Fruit fly (Drosophila melanogaster): ENCODE data around the gene Hsc70-1.
A peak's percentile ranks its signal among the peaks of the same experiment; 100 is the strongest.

Gene Hsc70-1

dm6 chr3L:13949440-13950066 lies 24.3 kb upstream of the Hsc70-1 start (continued):
- TF ChIP-seq Nf-YA (GFP tag; IDR thresholded peaks at IDR 0.05) = no peak
- no peak for TF ChIP-seq pan (optimal IDR thresholded peaks at IDR 0.05)
- TF ChIP-seq pan (GFP tag; optimal IDR thresholded peaks at IDR 0.05 in 1 of 2, IDR thresholded peaks at IDR 0.05 in 1 of 2) = peak in 1 of 2 experiments; percentile 45
- no peak for TF ChIP-seq crc (GFP tag; optimal IDR thresholded peaks at IDR 0.05)
- TF ChIP-seq hbn (GFP tag; IDR thresholded peaks at IDR 0.05; ENCODE audit: partially characterized antibody) = no peak
- no peak for TF ChIP-seq jing (GFP tag; optimal IDR thresholded peaks at IDR 0.05)
- TF ChIP-seq maf-S (GFP tag; optimal IDR thresholded peaks at IDR 0.05) = no peak
- TF ChIP-seq CG6791 (GFP tag; IDR thresholded peaks at IDR 0.05; ENCODE audit: partially characterized antibody) = no peak
- 0 out of 2 replicates have a peak, but pooled peaks have one; percentile 24 for TF ChIP-seq CG5953 (GFP tag; IDR thresholded peaks at IDR 0.05)
- no peak for TF ChIP-seq CG8924 (tag; optimal IDR thresholded peaks at IDR 0.05)
- TF ChIP-seq sug (tag; optimal IDR thresholded peaks at IDR 0.05) = no peak
- TF ChIP-seq CG1792 (GFP tag; optimal IDR thresholded peaks at IDR 0.05) = no peak
- no peak for TF ChIP-seq gsb (GFP tag; IDR thresholded peaks at IDR 0.05)
- TF ChIP-seq CG4820 (GFP tag; optimal IDR thresholded peaks at IDR 0.05) = no peak
- TF ChIP-seq stc (GFP tag; IDR thresholded peaks at IDR 0.05) = peak; percentile 56; the same call in 1 of the 2 replicates
- TF ChIP-seq Vsx1 (GFP tag; optimal IDR thresholded peaks at IDR 0.05) = no peak
- no peak for TF ChIP-seq D19A (tag; optimal IDR thresholded peaks at IDR 0.05)
- no peak for TF ChIP-seq C15 (GFP tag; IDR thresholded peaks at IDR 0.05)
- no peak for TF ChIP-seq Doc2 (GFP tag; IDR thresholded peaks at IDR 0.05)
- TF ChIP-seq dmrt99B (tag; optimal IDR thresholded peaks at IDR 0.05) = no peak
- no peak for TF ChIP-seq Spps (tag; optimal IDR thresholded peaks at IDR 0.05)
- TF ChIP-seq H2.0 (GFP tag; IDR thresholded peaks at IDR 0.05) = no peak
- TF ChIP-seq nau (GFP tag; optimal IDR thresholded peaks at IDR 0.05) = no peak
- TF ChIP-seq Myb (GFP tag; optimal IDR thresholded peaks at IDR 0.05) = no peak
- no peak for TF ChIP-seq CG10431 (GFP tag; optimal IDR thresholded peaks at IDR 0.05)
- TF ChIP-seq CG32767 (GFP tag; IDR thresholded peaks at IDR 0.05) = 0 out of 2 replicates have a peak, but pooled peaks have one; percentile 30
- TF ChIP-seq CG15696 (tag; optimal IDR thresholded peaks at IDR 0.05) = no peak
- no peak for TF ChIP-seq psq (GFP tag; optimal IDR thresholded peaks at IDR 0.05)
- no peak for TF ChIP-seq Oli (tag; optimal IDR thresholded peaks at IDR 0.05)
- TF ChIP-seq CG14441 (GFP tag; IDR thresholded peaks at IDR 0.05) = no peak
- no peak for TF ChIP-seq Atf-2 (GFP tag; optimal IDR thresholded peaks at IDR 0.05)
- no peak for TF ChIP-seq ham (GFP tag; IDR thresholded peaks at IDR 0.05)
- TF ChIP-seq Dp (GFP tag; optimal IDR thresholded peaks at IDR 0.05) = no peak
- no peak for TF ChIP-seq CG33557 (GFP tag; optimal IDR thresholded peaks at IDR 0.05)
- no peak for TF ChIP-seq rib (GFP tag; IDR thresholded peaks at IDR 0.05)
- TF ChIP-seq Pdp1 (GFP tag; optimal IDR thresholded peaks at IDR 0.05) = peak in 1 of 2 experiments; percentile 90
- peak; percentile 90 for TF ChIP-seq CG1832 (GFP tag; optimal IDR thresholded peaks at IDR 0.05)
- TF ChIP-seq CG15011 (GFP tag; optimal IDR thresholded peaks at IDR 0.05) = no peak
- no peak for TF ChIP-seq CG18262 (tag; optimal IDR thresholded peaks at IDR 0.05)
- no peak for TF ChIP-seq CG16779 (GFP tag; IDR thresholded peaks at IDR 0.05)
- TF ChIP-seq prd (optimal IDR thresholded peaks at IDR 0.05) = no peak
- TF ChIP-seq prd (GFP tag; IDR thresholded peaks at IDR 0.05) = 0 out of 3 replicates have a peak, but pooled peaks have one; percentile 50
- TF ChIP-seq CG17186 (GFP tag; optimal IDR thresholded peaks at IDR 0.05) = no peak
- TF ChIP-seq toy (GFP tag; IDR thresholded peaks at IDR 0.05) = no peak
- no peak for TF ChIP-seq klu (GFP tag; IDR thresholded peaks at IDR 0.05)
- TF ChIP-seq CG12391 (tag; optimal IDR thresholded peaks at IDR 0.05) = no peak
- no peak for TF ChIP-seq Asciz (GFP tag; optimal IDR thresholded peaks at IDR 0.05)
- 0 out of 3 replicates have a peak, but pooled peaks have one; percentile 33 for TF ChIP-seq CG34422 (GFP tag; IDR thresholded peaks at IDR 0.05)
- no peak for TF ChIP-seq CG9437 (GFP tag; optimal IDR thresholded peaks at IDR 0.05)
- no peak for TF ChIP-seq CG11398 (GFP tag; optimal IDR thresholded peaks at IDR 0.05)
- no peak for TF ChIP-seq CG1602 (GFP tag; optimal IDR thresholded peaks at IDR 0.05)

Data from whole organism, embryonic.